Fruit fly (Drosophila melanogaster): ENCODE measurements around the gene CG6833.

DNA sequence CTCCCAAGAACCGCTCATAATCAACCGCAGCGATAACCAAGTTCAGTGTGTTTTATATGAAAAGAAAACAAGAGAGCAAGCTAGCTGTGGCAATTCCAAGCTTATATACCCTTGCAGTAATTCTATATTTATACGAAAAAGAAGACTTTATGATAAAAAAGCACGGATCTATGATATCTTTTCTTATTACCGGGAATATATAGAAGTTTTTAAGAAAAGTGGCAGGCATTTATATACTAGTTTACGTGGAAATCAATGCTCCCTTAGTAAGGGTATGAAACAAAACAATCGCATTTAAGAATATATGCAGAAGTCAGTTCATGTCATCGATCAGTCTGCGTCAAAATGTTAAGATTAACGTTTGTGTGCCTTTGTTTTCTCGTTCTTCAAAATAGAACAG, 32.3 kb downstream of the CG6833 start, which contains the start of gene CG8100:
- no peak for TF ChIP-seq CG9705 (GFP tag; optimal IDR thresholded peaks at IDR 0.05)
- no peak for TF ChIP-seq Hr78 (GFP tag; optimal IDR thresholded peaks at IDR 0.05)
- peak; percentile 20 for TF ChIP-seq Rel (GFP tag; optimal IDR thresholded peaks at IDR 0.05)
- TF ChIP-seq Rel (tag; optimal IDR thresholded peaks at IDR 0.05) = no peak
- peak; percentile 57 for TF ChIP-seq psq (GFP tag; optimal IDR thresholded peaks at IDR 0.05)
- no peak for TF ChIP-seq lola (GFP tag; optimal IDR thresholded peaks at IDR 0.05)
- no peak for TF ChIP-seq Abd-B (GFP tag; optimal IDR thresholded peaks at IDR 0.05)
- TF ChIP-seq woc (GFP tag; optimal IDR thresholded peaks at IDR 0.05) = peak; percentile 45
- TF ChIP-seq dl (GFP tag; optimal IDR thresholded peaks at IDR 0.05; ENCODE audit: insufficient read depth in 1 of 2, partially characterized antibody in 2 of 2) = no peak
- peak; percentile 68 for TF ChIP-seq br (GFP tag; optimal IDR thresholded peaks at IDR 0.05)
- peak; percentile 21 for TF ChIP-seq CG32264 (GFP tag; optimal IDR thresholded peaks at IDR 0.05)
- no peak for TF ChIP-seq Dif (GFP tag; optimal IDR thresholded peaks at IDR 0.05; ENCODE audit: partially characterized antibody)
- TF ChIP-seq Hr83 (GFP tag; optimal IDR thresholded peaks at IDR 0.05; ENCODE audit: poor library complexity, severe bottlenecking) = no peak
- TF ChIP-seq OdsH (GFP tag; optimal IDR thresholded peaks at IDR 0.05) = peak; percentile 76
- peak; percentile 71 for TF ChIP-seq rgr (GFP tag; optimal IDR thresholded peaks at IDR 0.05)

All from whole organism, wandering third instar larva.